Worm (Caenorhabditis elegans): ENCODE results near the gene C04E12.4.

- TF ChIP-seq fkh-10 (GFP tag; optimal IDR thresholded peaks at IDR 0.05) (no peak), pha-4 (tag; optimal IDR thresholded peaks at IDR 0.05) (no peak), unc-39 (tag; optimal IDR thresholded peaks at IDR 0.05) (no peak), elt-3 (tag; optimal IDR thresholded peaks at IDR 0.05) (no peak)
Observed at ce11 chrV:3349877-3350276, 12.7 kb upstream of the C04E12.4 start, which contains the start of gene C17B7.15.

Data from whole organism, L3 larva.